Fruit fly (Drosophila melanogaster): ENCODE measurements around the gene r-l.

r-l gene

DNA sequence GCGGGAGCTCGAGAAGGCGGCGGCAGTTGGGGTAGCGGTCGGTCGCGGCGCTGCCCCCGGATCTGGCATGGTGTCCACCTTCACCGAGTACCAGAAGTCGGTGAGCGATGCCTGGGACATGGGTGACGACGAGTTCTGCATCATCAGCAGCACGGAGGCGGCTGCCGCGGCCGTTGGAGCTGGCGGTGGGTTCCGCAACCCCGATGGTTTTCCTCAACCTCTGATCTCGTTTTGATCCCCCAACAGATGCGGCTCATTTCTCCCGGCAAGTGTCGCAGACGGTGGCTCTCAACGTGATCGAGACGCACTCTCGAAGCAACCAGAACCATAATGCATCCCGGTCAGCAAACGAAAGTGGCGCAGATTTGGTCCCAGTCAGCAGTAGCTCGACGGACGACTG, 29.4 kb upstream of the r-l start:
- TF ChIP-seq OdsH (GFP tag; optimal IDR thresholded peaks at IDR 0.05) (no peak), dmrt93B (GFP tag; optimal IDR thresholded peaks at IDR 0.05) (no peak), Dif (GFP tag; optimal IDR thresholded peaks at IDR 0.05; ENCODE audit: partially characterized antibody) (no peak), Hr78 (GFP tag; optimal IDR thresholded peaks at IDR 0.05) (no peak), N (GFP tag; optimal IDR thresholded peaks at IDR 0.05) (no peak), dsf (GFP tag; optimal IDR thresholded peaks at IDR 0.05; ENCODE audit: borderline replicate concordance) (no peak), lola (GFP tag; optimal IDR thresholded peaks at IDR 0.05) (no peak), brk (GFP tag; optimal IDR thresholded peaks at IDR 0.05) (no peak), foxo (GFP tag; optimal IDR thresholded peaks at IDR 0.05) (no peak), pan (optimal IDR thresholded peaks at IDR 0.05) (no peak), sv (GFP tag; optimal IDR thresholded peaks at IDR 0.05) (no peak), Hnf4 (GFP tag; optimal IDR thresholded peaks at IDR 0.05) (no peak), jim (GFP tag; optimal IDR thresholded peaks at IDR 0.05) (no peak), CrebA (GFP tag; optimal IDR thresholded peaks at IDR 0.05; ENCODE audit: borderline replicate concordance) (no peak), woc (GFP tag; optimal IDR thresholded peaks at IDR 0.05) (no peak), CG32264 (GFP tag; optimal IDR thresholded peaks at IDR 0.05) (no peak), rgr (GFP tag; optimal IDR thresholded peaks at IDR 0.05) (no peak), ey (GFP tag; optimal IDR thresholded peaks at IDR 0.05) (no peak), tai (GFP tag; optimal IDR thresholded peaks at IDR 0.05) (no peak), fru (GFP tag; optimal IDR thresholded peaks at IDR 0.05) (no peak)

DNA sequence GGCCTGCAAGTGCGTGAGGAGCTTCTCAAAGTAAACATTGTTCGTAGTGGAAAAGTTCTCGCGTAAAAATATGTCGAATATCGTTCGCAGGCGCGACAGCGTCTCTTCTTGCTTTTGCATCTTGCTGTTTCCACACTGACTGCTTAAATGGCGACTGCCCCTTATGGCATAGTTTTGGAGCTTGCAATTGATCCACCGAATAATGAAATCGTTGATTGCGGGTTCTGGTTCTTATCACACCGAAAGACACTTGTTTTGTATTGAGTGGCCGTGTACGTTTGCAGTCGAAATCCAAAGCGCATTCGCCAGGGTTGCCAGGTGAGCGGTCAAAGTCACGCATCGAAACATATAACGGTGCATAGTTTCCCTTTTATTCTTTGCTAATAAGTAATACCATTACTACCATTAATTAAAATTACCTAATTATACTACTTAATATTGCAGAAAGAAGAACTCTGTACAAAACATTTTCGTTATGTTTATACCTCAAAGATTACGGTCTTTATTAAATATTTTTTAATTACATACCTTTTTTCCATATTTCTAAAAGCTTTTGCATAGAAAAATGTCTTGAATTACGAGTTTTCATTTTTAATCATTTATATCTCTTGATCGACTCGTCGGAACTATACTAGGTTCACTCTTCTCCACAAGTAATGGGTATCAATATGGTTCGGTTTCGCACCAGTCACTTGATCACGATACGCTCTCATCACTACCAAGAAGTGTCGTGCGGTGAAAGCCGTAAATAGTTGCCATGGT, 28.5 kb upstream of the r-l start, which contains the start of the genes CG7044 and Tbc1d22:
TSS of gene CG7044 (minus strand) at position 266 of the 762 bp plus-strand sequence.
TSS of gene Tbc1d22 (plus strand) at position 747 of the 762 bp plus-strand sequence.
- TF ChIP-seq ey (GFP tag; optimal IDR thresholded peaks at IDR 0.05) (peak; percentile 52), fru (GFP tag; optimal IDR thresholded peaks at IDR 0.05) (no peak), Hnf4 (GFP tag; optimal IDR thresholded peaks at IDR 0.05) (no peak), dsf (GFP tag; optimal IDR thresholded peaks at IDR 0.05; ENCODE audit: borderline replicate concordance) (peak; percentile 11), sv (GFP tag; optimal IDR thresholded peaks at IDR 0.05) (peak; percentile 21), brk (GFP tag; optimal IDR thresholded peaks at IDR 0.05) (no peak), psq (GFP tag; optimal IDR thresholded peaks at IDR 0.05) (peak; percentile 46), Rel (GFP tag; optimal IDR thresholded peaks at IDR 0.05) (no peak), Rel (tag; optimal IDR thresholded peaks at IDR 0.05) (no peak), woc (GFP tag; optimal IDR thresholded peaks at IDR 0.05) (peak; percentile 82), OdsH (GFP tag; optimal IDR thresholded peaks at IDR 0.05) (peak; percentile 47), h (GFP tag; optimal IDR thresholded peaks at IDR 0.05) (no peak), Mio (GFP tag; optimal IDR thresholded peaks at IDR 0.05) (no peak), Dfd (GFP tag; optimal IDR thresholded peaks at IDR 0.05) (no peak), N (GFP tag; optimal IDR thresholded peaks at IDR 0.05) (no peak), rgr (GFP tag; optimal IDR thresholded peaks at IDR 0.05) (peak; percentile 54), Sp1 (GFP tag; optimal IDR thresholded peaks at IDR 0.05) (peak; percentile 54), Jra (GFP tag; optimal IDR thresholded peaks at IDR 0.05) (no peak), GATAd (GFP tag; optimal IDR thresholded peaks at IDR 0.05) (no peak), br (GFP tag; optimal IDR thresholded peaks at IDR 0.05) (no peak), HLH106 (tag; optimal IDR thresholded peaks at IDR 0.05) (peak; percentile 65), dl (GFP tag; optimal IDR thresholded peaks at IDR 0.05; ENCODE audit: insufficient read depth in 1 of 2, partially characterized antibody in 2 of 2) (no peak), Vsx2 (GFP tag; optimal IDR thresholded peaks at IDR 0.05; ENCODE audit: partially characterized antibody) (no peak), Dif (GFP tag; optimal IDR thresholded peaks at IDR 0.05; ENCODE audit: partially characterized antibody) (no peak), CG32264 (GFP tag; optimal IDR thresholded peaks at IDR 0.05) (no peak), jim (GFP tag; optimal IDR thresholded peaks at IDR 0.05) (no peak), CG9705 (GFP tag; optimal IDR thresholded peaks at IDR 0.05) (peak; percentile 33), foxo (GFP tag; optimal IDR thresholded peaks at IDR 0.05) (peak in 1 of 2 experiments; percentile 62), sage (GFP tag; optimal IDR thresholded peaks at IDR 0.05) (no peak), usp (GFP tag; optimal IDR thresholded peaks at IDR 0.05) (no peak), Abd-B (GFP tag; optimal IDR thresholded peaks at IDR 0.05) (no peak), CrebA (GFP tag; optimal IDR thresholded peaks at IDR 0.05; ENCODE audit: borderline replicate concordance) (no peak)
